Worm (Caenorhabditis elegans) whole organism, young adult: ENCODE measurements around the gene mtrf-1L.

ENCODE experiments used
- F23B12.7 ChIP-seq: sonication (generic microtip); optimal IDR thresholded peaks from 2 replicates; lab custom pipeline; 2017; ENCODE audit warnings: missing genetic modification characterization, mild to moderate bottlenecking, missing compliant biosample characterization, antibody characterized with exemption, moderate library complexity; ENCODE audit not compliant: insufficient read depth
- cebp-1 ChIP-seq, 2 experiments: fragments of 200-800 bp in 1 of 2; sonication (Bioruptor generic) in 1 of 2; sonication (generic microtip) in 1 of 2; IDR thresholded peaks in 1 of 2; optimal IDR thresholded peaks in 1 of 2; 2 replicates each; pipeline versions ENCODE4 v1.3.6 to Lab custom; 2017 to 2022; ENCODE audit warnings: missing compliant biosample characterization in 2 of 2, missing genetic modification characterization in 2 of 2, mild to moderate bottlenecking in 1 of 2, missing genetic modification reagents in 1 of 2, moderate library complexity in 1 of 2
- die-1 ChIP-seq: sonication (generic microtip); optimal IDR thresholded peaks from 2 replicates; lab custom pipeline; 2016; ENCODE audit warnings: missing genotype, mild to moderate bottlenecking, missing genetic modification characterization, missing compliant biosample characterization
- madf-8 ChIP-seq: fragments of 200-800 bp; sonication (Bioruptor generic); conservative IDR thresholded peaks from 2 replicates; pipeline ENCODE4 v1.3.6; 2022; ENCODE audit warnings: missing genetic modification reagents, missing genetic modification characterization, missing compliant biosample characterization
- mel-28 ChIP-seq: sonication (generic microtip); optimal IDR thresholded peaks from 2 replicates; lab custom pipeline; 2016; ENCODE audit warnings: borderline replicate concordance, mild to moderate bottlenecking, missing genetic modification characterization, missing compliant biosample characterization
- nfya-1 ChIP-seq: sonication (generic microtip); optimal IDR thresholded peaks from 2 replicates; lab custom pipeline; 2017; ENCODE audit warnings: antibody characterized with exemption, missing compliant biosample characterization, missing genetic modification characterization, borderline replicate concordance; ENCODE audit not compliant: insufficient read depth
- sptf-2 ChIP-seq: fragments of 200-800 bp; sonication (Bioruptor generic); optimal IDR thresholded peaks from 2 replicates; lab custom pipeline; 2018; ENCODE audit warnings: mild to moderate bottlenecking, missing genetic modification characterization, missing compliant biosample characterization
- tbx-9 ChIP-seq: sonication (generic microtip); optimal IDR thresholded peaks from 2 replicates; lab custom pipeline; 2016; ENCODE audit warnings: borderline replicate concordance, missing genetic modification characterization, inconsistent platforms, missing compliant biosample characterization
- unc-62 ChIP-seq: fragments of 150-350 bp; optimal IDR thresholded peaks from 2 replicates; lab custom pipeline; 2014; ENCODE audit warnings: missing biosample characterization, missing genetic modification reagents, missing genetic modification characterization

DNA sequence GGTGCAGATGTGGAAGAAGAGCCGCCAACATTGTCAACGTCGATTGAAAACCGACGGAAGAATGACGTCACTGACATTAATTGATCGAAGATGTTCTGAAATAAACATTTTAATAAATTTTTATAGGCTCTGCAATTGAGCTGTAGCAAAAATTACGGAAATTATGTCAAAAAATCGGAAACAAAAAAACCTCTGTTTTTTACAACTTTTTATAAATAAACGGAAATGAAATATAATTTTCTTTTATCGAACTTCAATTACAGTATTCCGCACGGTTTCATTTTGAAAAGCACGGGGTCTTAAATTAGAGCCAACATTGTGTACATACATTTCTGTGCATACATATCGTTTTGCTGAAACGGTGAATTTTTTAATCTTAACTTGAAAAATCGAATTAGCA, 34.6 kb upstream of the mtrf-1L start, which contains the start of gene soc-2:
- TF ChIP-seq tbx-9 (tag; lab: Kevin White, UChicago) (no peak), die-1 (no peak), madf-8 (GFP tag; lab: Robert Waterston, UW) (no peak), nfya-1 (tag; lab: Kevin White, UChicago) (no peak), cebp-1 (GFP tag; IDR thresholded peaks at IDR 0.05; lab: Robert Waterston, UW) (no peak), cebp-1 (tag; optimal IDR thresholded peaks at IDR 0.05; lab: Kevin White, UChicago) (no peak), mel-28 (tag; lab: Kevin White, UChicago) (no peak), unc-62 (GFP tag; lab: Kevin White, UChicago) (no peak), sptf-2 (no peak), F23B12.7 (tag; lab: Kevin White, UChicago) (no peak)
